5 worm cellular contexts compared by ENCODE assay signal in the genomic region with DNA sequence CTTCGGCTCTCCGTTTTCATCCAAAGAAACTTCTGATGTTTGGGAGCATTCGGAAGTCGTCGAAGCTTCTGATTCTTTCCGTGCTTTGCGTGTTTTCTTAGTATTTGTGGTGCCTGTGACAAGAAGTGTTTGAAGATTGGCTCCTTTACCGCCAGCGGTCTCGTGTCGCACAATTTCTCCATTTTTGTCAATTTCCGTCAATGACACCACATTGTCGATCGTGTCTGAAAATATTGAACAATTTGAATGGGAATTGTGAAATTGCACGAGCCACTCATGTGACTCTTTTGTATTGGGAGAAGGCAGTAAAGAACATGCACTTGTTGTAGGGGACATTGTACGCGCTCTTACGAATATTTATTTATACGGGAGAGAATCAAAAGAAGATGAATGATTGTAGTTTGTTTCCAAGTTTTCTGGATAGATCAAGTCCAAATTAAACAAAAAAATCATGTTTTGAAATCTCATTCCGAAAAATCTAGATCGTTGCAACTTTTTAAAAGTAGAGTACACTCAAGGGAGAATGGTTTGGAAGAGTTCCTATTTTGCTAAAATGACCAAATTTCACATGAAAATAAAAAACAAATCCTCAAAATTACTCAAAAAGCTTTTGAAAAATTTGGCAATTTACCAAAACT.
TF ChIP-seq lines count a peak whose summit lies in the region.

No protein-coding gene starts in this region.

TF ChIP-seq in whole organism, L1 larva, 84 proteins besides CTCF, POLR2A, EP300 and RAD21 (continues in another document):
- TF ChIP-seq ceh-8 (GFP tag; optimal IDR thresholded peaks at IDR 0.05; lab: Kevin White, UChicago) (no peak), nhr-11 (tag; optimal IDR thresholded peaks at IDR 0.05; lab: Kevin White, UChicago) (no peak), nhr-85 (tag; lab: Kevin White, UChicago) (peak; percentile 66), pax-3 (tag; optimal IDR thresholded peaks at IDR 0.05; lab: Kevin White, UChicago) (peak; percentile 54), ets-5 (GFP tag; IDR thresholded peaks at IDR 0.05; lab: Robert Waterston, UW) (no peak), snu-23 (GFP tag; optimal IDR thresholded peaks at IDR 0.05; lab: Kevin White, UChicago) (peak; percentile 1), snpc-4 (tag; optimal IDR thresholded peaks at IDR 0.05; lab: Kevin White, UChicago) (no peak), grh-1 (GFP tag; IDR thresholded peaks at IDR 0.05; lab: Robert Waterston, UW) (no peak), lin-35 (GFP tag; optimal IDR thresholded peaks at IDR 0.05; lab: Kevin White, UChicago) (peak in 1 of 2 experiments; percentile 55), efl-1 (optimal IDR thresholded peaks at IDR 0.05; lab: Kevin White, UChicago) (no peak), efl-1 (GFP tag; optimal IDR thresholded peaks at IDR 0.05 in 1 of 2; lab: Kevin White, UChicago) (peak in 1 of 2 experiments; percentile 74), rnt-1 (tag; optimal IDR thresholded peaks at IDR 0.05; lab: Kevin White, UChicago) (peak; percentile 2), irx-1 (tag; optimal IDR thresholded peaks at IDR 0.05; lab: Kevin White, UChicago) (peak; percentile 27), mep-1 (tag; optimal IDR thresholded peaks at IDR 0.05; lab: Kevin White, UChicago) (no peak), isw-1 (GFP tag; IDR thresholded peaks at IDR 0.05; lab: Robert Waterston, UW) (no peak), nhr-84 (tag; optimal IDR thresholded peaks at IDR 0.05; lab: Kevin White, UChicago) (no peak), ceh-82 (tag; optimal IDR thresholded peaks at IDR 0.05; lab: Kevin White, UChicago) (no peak)

TF ChIP-seq in whole organism, L2 larva, 48 proteins besides CTCF, POLR2A, EP300 and RAD21:
- TF ChIP-seq nhr-129 (tag; optimal IDR thresholded peaks at IDR 0.05; lab: Kevin White, UChicago) (peak; percentile 17), F13H6.1 (tag; optimal IDR thresholded peaks at IDR 0.05; lab: Kevin White, UChicago) (peak; percentile 26), sma-9 (GFP tag; optimal IDR thresholded peaks at IDR 0.05; lab: Kevin White, UChicago) (peak; percentile 60), sma-9 (tag; optimal IDR thresholded peaks at IDR 0.05; lab: Kevin White, UChicago) (no peak), dmd-4 (tag; optimal IDR thresholded peaks at IDR 0.05; lab: Kevin White, UChicago) (no peak), ama-1 (optimal IDR thresholded peaks at IDR 0.05; lab: Kevin White, UChicago) (peak; percentile 89)

TF ChIP-seq in whole organism, L3 larva, 47 proteins besides CTCF, POLR2A, EP300 and RAD21:
- no peak for TF ChIP-seq ztf-4 (tag; optimal IDR thresholded peaks at IDR 0.05; lab: Kevin White, UChicago)
- TF ChIP-seq elt-1 (tag; optimal IDR thresholded peaks at IDR 0.05; lab: Kevin White, UChicago): no peak
- TF ChIP-seq elt-3 (tag; optimal IDR thresholded peaks at IDR 0.05; lab: Kevin White, UChicago): no peak
- TF ChIP-seq pqm-1 (tag; optimal IDR thresholded peaks at IDR 0.05; lab: Kevin White, UChicago): peak; percentile 70
- TF ChIP-seq nhr-237 (tag; optimal IDR thresholded peaks at IDR 0.05; lab: Kevin White, UChicago): no peak
- TF ChIP-seq ceh-82 (tag; optimal IDR thresholded peaks at IDR 0.05; lab: Kevin White, UChicago): no peak
- no peak for TF ChIP-seq fkh-10 (GFP tag; optimal IDR thresholded peaks at IDR 0.05; lab: Kevin White, UChicago)
- TF ChIP-seq egl-5 (tag; optimal IDR thresholded peaks at IDR 0.05; lab: Kevin White, UChicago): no peak
- no peak for TF ChIP-seq nhr-28 (tag; optimal IDR thresholded peaks at IDR 0.05; lab: Kevin White, UChicago)
- TF ChIP-seq tbx-2 (tag; optimal IDR thresholded peaks at IDR 0.05; lab: Kevin White, UChicago): no peak
- TF ChIP-seq ceh-28 (tag; optimal IDR thresholded peaks at IDR 0.05; lab: Kevin White, UChicago): no peak
- TF ChIP-seq elt-2 (tag; optimal IDR thresholded peaks at IDR 0.05; lab: Kevin White, UChicago): peak; percentile 51
- TF ChIP-seq lin-39 (tag; optimal IDR thresholded peaks at IDR 0.05; lab: Kevin White, UChicago): no peak
- TF ChIP-seq ceh-16 (tag; optimal IDR thresholded peaks at IDR 0.05; lab: Kevin White, UChicago): no peak
- no peak for TF ChIP-seq skn-1 (tag; optimal IDR thresholded peaks at IDR 0.05; lab: Kevin White, UChicago)
- peak; percentile 74 for TF ChIP-seq ama-1 (optimal IDR thresholded peaks at IDR 0.05; lab: Kevin White, UChicago)
- TF ChIP-seq ztf-11 (tag; optimal IDR thresholded peaks at IDR 0.05; lab: Kevin White, UChicago): no peak
- no peak for TF ChIP-seq zag-1 (tag; optimal IDR thresholded peaks at IDR 0.05; lab: Kevin White, UChicago)
- no peak for TF ChIP-seq nhr-25 (tag; optimal IDR thresholded peaks at IDR 0.05; lab: Kevin White, UChicago)
- peak; percentile 48 for TF ChIP-seq pha-4 (tag; optimal IDR thresholded peaks at IDR 0.05; lab: Kevin White, UChicago)
- no peak for TF ChIP-seq unc-62 (GFP tag; optimal IDR thresholded peaks at IDR 0.05; lab: Kevin White, UChicago)

TF ChIP-seq in whole organism, L4 larva, 104 proteins besides CTCF, POLR2A, EP300 and RAD21 (continues in another document):
- TF ChIP-seq ama-1 (optimal IDR thresholded peaks at IDR 0.05; lab: Kevin White, UChicago): peak; percentile 40
- no peak for TF ChIP-seq ces-1 (GFP tag; optimal IDR thresholded peaks at IDR 0.05; lab: Kevin White, UChicago)
- peak; percentile 57 for TF ChIP-seq snpc-1.2 (GFP tag; IDR thresholded peaks at IDR 0.05; lab: Robert Waterston, UW)
- TF ChIP-seq madf-5 (GFP tag; IDR thresholded peaks at IDR 0.05; lab: Robert Waterston, UW): 0 out of 4 replicates have a peak, but pooled peaks of 1 of the 2 experiments have one; percentile 42
- TF ChIP-seq mxl-2 (GFP tag; conservative IDR thresholded peaks at IDR 0.05; lab: Robert Waterston, UW): 0 out of 2 replicates have a peak, but pooled peaks have one; percentile 30
- TF ChIP-seq ZK546.5 (tag; optimal IDR thresholded peaks at IDR 0.05; lab: Kevin White, UChicago): no peak
- no peak for TF ChIP-seq skn-1 (tag; optimal IDR thresholded peaks at IDR 0.05; lab: Kevin White, UChicago)
- peak; percentile 19 for TF ChIP-seq nhr-48 (tag; optimal IDR thresholded peaks at IDR 0.05; lab: Kevin White, UChicago)
- TF ChIP-seq tra-1 (GFP tag; IDR thresholded peaks at IDR 0.05; lab: Robert Waterston, UW): 0 out of 2 replicates have a peak, but pooled peaks have one; percentile 5
- TF ChIP-seq hlh-30 (tag; optimal IDR thresholded peaks at IDR 0.05; lab: Kevin White, UChicago; ENCODE audit: insufficient read depth): peak; percentile 76
- TF ChIP-seq D1046.2 (GFP tag; IDR thresholded peaks at IDR 0.05; lab: Robert Waterston, UW): 0 out of 2 replicates have a peak, but pooled peaks have one; percentile 31
- peak; percentile 96 for TF ChIP-seq aha-1 (tag; lab: Kevin White, UChicago)
- peak; percentile 34; the same call in 1 of the 2 replicates for TF ChIP-seq dmd-9 (GFP tag; IDR thresholded peaks at IDR 0.05; lab: Robert Waterston, UW)
- no peak for TF ChIP-seq lsy-2 (tag; optimal IDR thresholded peaks at IDR 0.05; lab: Kevin White, UChicago)
- TF ChIP-seq Y75B8A.6 (GFP tag; IDR thresholded peaks at IDR 0.05; lab: Robert Waterston, UW): peak; percentile 66; the same call in 1 of the 2 replicates
- TF ChIP-seq unc-62 (GFP tag; optimal IDR thresholded peaks at IDR 0.05 in 1 of 2; lab: Kevin White, UChicago): peak in 1 of 2 experiments; percentile 79
- no peak for TF ChIP-seq unc-62 (tag; optimal IDR thresholded peaks at IDR 0.05; lab: Kevin White, UChicago)
- peak; percentile 24 for TF ChIP-seq mep-1 (tag; optimal IDR thresholded peaks at IDR 0.05; lab: Kevin White, UChicago)
- TF ChIP-seq ceh-20 (GFP tag; IDR thresholded peaks at IDR 0.05; lab: Robert Waterston, UW): 0 out of 2 replicates have a peak, but pooled peaks have one; percentile 7
- no peak for TF ChIP-seq lim-7 (GFP tag; IDR thresholded peaks at IDR 0.05; lab: Robert Waterston, UW)
- TF ChIP-seq hif-1 (tag; optimal IDR thresholded peaks at IDR 0.05; lab: Kevin White, UChicago): peak in 1 of 2 experiments; percentile 59

TF ChIP-seq in whole organism, young adult, 124 proteins besides CTCF, POLR2A, EP300 and RAD21 (continues in another document):
- no peak for TF ChIP-seq tbx-9 (tag; optimal IDR thresholded peaks at IDR 0.05; lab: Kevin White, UChicago; ENCODE audit: borderline replicate concordance)
- no peak for TF ChIP-seq pbrm-1 (GFP tag; IDR thresholded peaks at IDR 0.05; lab: Robert Waterston, UW)
- TF ChIP-seq D2030.7 (GFP tag; IDR thresholded peaks at IDR 0.05; lab: Robert Waterston, UW): no peak
- no peak for TF ChIP-seq Y56A3A.18 (GFP tag; IDR thresholded peaks at IDR 0.05; lab: Robert Waterston, UW)
- TF ChIP-seq sdz-38 (tag; optimal IDR thresholded peaks at IDR 0.05; lab: Kevin White, UChicago): no peak
- no peak for TF ChIP-seq lin-54 (GFP tag; optimal IDR thresholded peaks at IDR 0.05; lab: Kevin White, UChicago)
- no peak for TF ChIP-seq egl-44 (GFP tag; IDR thresholded peaks at IDR 0.05; lab: Robert Waterston, UW)
- no peak for TF ChIP-seq somi-1 (GFP tag; optimal IDR thresholded peaks at IDR 0.05; lab: Kevin White, UChicago)
- no peak for TF ChIP-seq let-607 (tag; optimal IDR thresholded peaks at IDR 0.05; lab: Kevin White, UChicago)
- peak; percentile 25 for TF ChIP-seq tlf-1 (GFP tag; optimal IDR thresholded peaks at IDR 0.05; lab: Kevin White, UChicago)
- TF ChIP-seq madf-8 (GFP tag; conservative IDR thresholded peaks at IDR 0.05; lab: Robert Waterston, UW): no peak
- no peak for TF ChIP-seq nhr-179 (tag; optimal IDR thresholded peaks at IDR 0.05; lab: Kevin White, UChicago)
- TF ChIP-seq F39B2.1 (GFP tag; IDR thresholded peaks at IDR 0.05; lab: Robert Waterston, UW): no peak
- TF ChIP-seq C17E4.6 (GFP tag; IDR thresholded peaks at IDR 0.05; lab: Robert Waterston, UW): no peak
- no peak for TF ChIP-seq Y79H2A.3 (GFP tag; conservative IDR thresholded peaks at IDR 0.05; lab: Robert Waterston, UW)
- TF ChIP-seq let-526 (GFP tag; IDR thresholded peaks at IDR 0.05; lab: Robert Waterston, UW): no peak; the same call in 1 of the 2 replicates
- TF ChIP-seq him-1 (tag; optimal IDR thresholded peaks at IDR 0.05; lab: Kevin White, UChicago): no peak
- peak; percentile 74 for TF ChIP-seq cebp-1 (GFP tag; IDR thresholded peaks at IDR 0.05; lab: Robert Waterston, UW)
- peak; percentile 82 for TF ChIP-seq cebp-1 (tag; optimal IDR thresholded peaks at IDR 0.05; lab: Kevin White, UChicago)
- TF ChIP-seq attf-6 (GFP tag; IDR thresholded peaks at IDR 0.05; lab: Robert Waterston, UW): no peak
- TF ChIP-seq F23B12.7 (tag; optimal IDR thresholded peaks at IDR 0.05; lab: Kevin White, UChicago; ENCODE audit: insufficient read depth): no peak
- no peak for TF ChIP-seq snpc-3.4 (tag; optimal IDR thresholded peaks at IDR 0.05; lab: Kevin White, UChicago)
- 0 out of 2 replicates have a peak, but pooled peaks have one; percentile 13 for TF ChIP-seq ceh-100 (GFP tag; IDR thresholded peaks at IDR 0.05; lab: Robert Waterston, UW)
- peak; percentile 9 for TF ChIP-seq nhr-80 (tag; optimal IDR thresholded peaks at IDR 0.05; lab: Kevin White, UChicago)
- peak; percentile 64; the same call in 1 of the 2 replicates for TF ChIP-seq Y95B8A.8 (GFP tag; IDR thresholded peaks at IDR 0.05; lab: Robert Waterston, UW)
- TF ChIP-seq hmg-20 (GFP tag; IDR thresholded peaks at IDR 0.05; lab: Robert Waterston, UW): peak; percentile 38; the same call in 1 of the 2 replicates
- no peak for TF ChIP-seq nfya-2 (GFP tag; IDR thresholded peaks at IDR 0.05; lab: Robert Waterston, UW)
